Worm (Caenorhabditis elegans): ENCODE results near the gene inx-1.
A peak's percentile ranks its signal among the peaks of the same experiment; 100 is the strongest.

inx-1 gene

ce11 chrX:6937742-6938141 lies 18.5 kb downstream of the inx-1 start (continued):
- TF ChIP-seq rpc-1 (optimal IDR thresholded peaks at IDR 0.05), result no peak
- TF ChIP-seq rpc-1 (tag; optimal IDR thresholded peaks at IDR 0.05), result no peak

ce11 chrX:6935430-6935829 lies 20.8 kb downstream of the inx-1 start, which contains the start of gene C16E9.2:
C16E9.2 (plus strand) TSS chrX:6935730.
- no peak for TF ChIP-seq nfya-2 (GFP tag; IDR thresholded peaks at IDR 0.05)
- no peak for TF ChIP-seq F57C9.4 (tag; optimal IDR thresholded peaks at IDR 0.05)
- TF ChIP-seq gei-17 (GFP tag; optimal IDR thresholded peaks at IDR 0.05), result no peak
- no peak for TF ChIP-seq snpc-4 (GFP tag; optimal IDR thresholded peaks at IDR 0.05)
- no peak for TF ChIP-seq snpc-4 (tag; optimal IDR thresholded peaks at IDR 0.05)
- TF ChIP-seq hrde-1 (tag; optimal IDR thresholded peaks at IDR 0.05; ENCODE audit: borderline replicate concordance), result no peak
- no peak for TF ChIP-seq F23B12.7 (tag; optimal IDR thresholded peaks at IDR 0.05; ENCODE audit: insufficient read depth)
- no peak for TF ChIP-seq F55B11.4 (tag; optimal IDR thresholded peaks at IDR 0.05; ENCODE audit: borderline replicate concordance, insufficient read depth)
- TF ChIP-seq mcd-1 (GFP tag; IDR thresholded peaks at IDR 0.05), result no peak
- TF ChIP-seq lsl-1 (GFP tag; optimal IDR thresholded peaks at IDR 0.05), result no peak
- no peak for TF ChIP-seq cebp-1 (GFP tag; IDR thresholded peaks at IDR 0.05)
- TF ChIP-seq cebp-1 (tag; optimal IDR thresholded peaks at IDR 0.05), result no peak
- no peak for TF ChIP-seq ztf-26 (tag; optimal IDR thresholded peaks at IDR 0.05)
- TF ChIP-seq aptf-3 (GFP tag; IDR thresholded peaks at IDR 0.05), result no peak
- TF ChIP-seq ceh-91 (GFP tag; IDR thresholded peaks at IDR 0.05), result no peak
- TF ChIP-seq sea-2 (GFP tag; IDR thresholded peaks at IDR 0.05), result no peak
- no peak for TF ChIP-seq dpff-1 (tag; optimal IDR thresholded peaks at IDR 0.05)
- no peak for TF ChIP-seq cebp-2 (GFP tag; IDR thresholded peaks at IDR 0.05)
- TF ChIP-seq dox-1 (GFP tag; IDR thresholded peaks at IDR 0.05), result no peak
- no peak for TF ChIP-seq F37B4.10 (GFP tag; IDR thresholded peaks at IDR 0.05)

- TF ChIP-seq K11D2.4 (GFP tag; IDR thresholded peaks at IDR 0.05), result no peak
- peak; percentile 42; the same call in 1 of the 2 replicates for TF ChIP-seq hmg-1.2 (GFP tag; IDR thresholded peaks at IDR 0.05)
- TF ChIP-seq attf-5 (GFP tag; optimal IDR thresholded peaks at IDR 0.05), result peak; percentile 5
- no peak for TF ChIP-seq bed-2 (GFP tag; IDR thresholded peaks at IDR 0.05)
- TF ChIP-seq nhr-80 (tag; optimal IDR thresholded peaks at IDR 0.05), result peak; percentile 32
- no peak for TF ChIP-seq tbp1 (GFP tag; optimal IDR thresholded peaks at IDR 0.05)
Measured at ce11 chrX:6934453-6934852, 21.7 kb downstream of the inx-1 start.

ce11 chrX:6932134-6932533 lies 24.1 kb downstream of the inx-1 start, which contains the start of gene F14B8.6:
F14B8.6 (minus strand) TSS chrX:6932425.
- TF ChIP-seq rec-8 (tag; optimal IDR thresholded peaks at IDR 0.05) (no peak), nhr-80 (tag; optimal IDR thresholded peaks at IDR 0.05) (peak; percentile 97), ztf-26 (tag; optimal IDR thresholded peaks at IDR 0.05) (no peak), ztf-22 (GFP tag; optimal IDR thresholded peaks at IDR 0.05) (peak; percentile 17), xnd-1 (tag; optimal IDR thresholded peaks at IDR 0.05) (no peak), madf-8 (GFP tag; conservative IDR thresholded peaks at IDR 0.05) (no peak), nfya-2 (GFP tag; IDR thresholded peaks at IDR 0.05) (no peak), sdz-38 (tag; optimal IDR thresholded peaks at IDR 0.05) (no peak), ccch-3 (GFP tag; optimal IDR thresholded peaks at IDR 0.05) (no peak), ztf-6 (GFP tag; IDR thresholded peaks at IDR 0.05) (no peak), fkh-3 (tag; optimal IDR thresholded peaks at IDR 0.05) (no peak), gei-17 (GFP tag; optimal IDR thresholded peaks at IDR 0.05) (no peak), nhr-120 (GFP tag; IDR thresholded peaks at IDR 0.05) (no peak), lir-1 (GFP tag; conservative IDR thresholded peaks at IDR 0.05) (no peak), K11D2.4 (GFP tag; IDR thresholded peaks at IDR 0.05) (no peak), madf-10 (tag; optimal IDR thresholded peaks at IDR 0.05) (no peak), snpc-1.3 (tag; optimal IDR thresholded peaks at IDR 0.05; ENCODE audit: insufficient read depth) (no peak), nhr-90 (tag; optimal IDR thresholded peaks at IDR 0.05) (peak; percentile 35), Y53F4B.3 (GFP tag; IDR thresholded peaks at IDR 0.05) (no peak), zfh-2 (GFP tag; conservative IDR thresholded peaks at IDR 0.05) (no peak; the same call in 1 of the 2 replicates), K12H6.12 (tag; optimal IDR thresholded peaks at IDR 0.05) (no peak), let-607 (tag; optimal IDR thresholded peaks at IDR 0.05) (peak; percentile 28 to 63), dox-1 (GFP tag; IDR thresholded peaks at IDR 0.05) (peak; percentile 74)
